Fruit fly (Drosophila melanogaster) whole organism, embryonic: ENCODE data around the gene mirr.

Source experiments
- Ada2b ChIP-seq: fragments of 200-800 bp; sonication (Bioruptor generic); IDR thresholded peaks from 2 replicates; pipeline ENCODE4 v1.3.6; 2022; ENCODE audit warnings: missing biosample characterization, missing genetic modification characterization
- B-H2 ChIP-seq: fragments of 200-800 bp; sonication (Bioruptor generic); optimal IDR thresholded peaks from 2 replicates; lab custom pipeline; 2018; ENCODE audit warnings: missing biosample characterization, mild to moderate bottlenecking, missing genetic modification characterization
- CG10431 ChIP-seq: fragments of 200-800 bp; sonication (Bioruptor generic); optimal IDR thresholded peaks from 3 replicates; lab custom pipeline; 2018; ENCODE audit warnings: missing biosample characterization, mild to moderate bottlenecking, missing genetic modification characterization
- CG15011 ChIP-seq: fragments of 200-800 bp; sonication (Bioruptor generic); optimal IDR thresholded peaks from 3 replicates; lab custom pipeline; 2018; ENCODE audit warnings: missing biosample characterization, mild to moderate bottlenecking, missing genetic modification characterization
- CG15073 ChIP-seq: fragments of 200-800 bp; sonication (Bioruptor generic); optimal IDR thresholded peaks from 2 replicates; lab custom pipeline; 2016; ENCODE audit warnings: missing biosample characterization, missing genetic modification characterization
- CG1647 ChIP-seq: fragments of 200-800 bp; sonication (Bioruptor generic); optimal IDR thresholded peaks from 3 replicates; lab custom pipeline; 2016; ENCODE audit warnings: missing biosample characterization, missing genetic modification characterization
- CG16863 ChIP-seq: fragments of 200-800 bp; sonication (Bioruptor generic); optimal IDR thresholded peaks from 3 replicates; lab custom pipeline; 2016; ENCODE audit warnings: missing biosample characterization, missing genetic modification characterization
- CG17328 ChIP-seq: fragments of 200-800 bp; sonication (Bioruptor generic); IDR thresholded peaks from 2 replicates; pipeline ENCODE4 v1.3.6; 2022; ENCODE audit warnings: missing biosample characterization, missing genetic modification characterization
- CG1792 ChIP-seq: fragments of 200-800 bp; sonication (Bioruptor generic); optimal IDR thresholded peaks from 2 replicates; lab custom pipeline; 2016; ENCODE audit warnings: missing biosample characterization, missing genetic modification characterization
- CG18476 ChIP-seq: fragments of 200-800 bp; sonication (Bioruptor generic); optimal IDR thresholded peaks from 2 replicates; lab custom pipeline; 2016; ENCODE audit warnings: missing biosample characterization, mild to moderate bottlenecking, missing genetic modification characterization
- CG3065 ChIP-seq: fragments of 200-800 bp; sonication (Bioruptor generic); optimal IDR thresholded peaks from 2 replicates; lab custom pipeline; 2016; ENCODE audit warnings: missing biosample characterization, missing genetic modification characterization
- CG31441 ChIP-seq: fragments of 200-800 bp; sonication (Bioruptor generic); IDR thresholded peaks from 2 replicates; pipeline ENCODE4 v1.3.6; 2022; ENCODE audit warnings: missing biosample characterization, missing genetic modification characterization
- CG32767 ChIP-seq: fragments of 200-800 bp; sonication (Bioruptor generic); IDR thresholded peaks from 2 replicates; pipeline ENCODE4 v1.3.6; 2022; ENCODE audit warnings: missing biosample characterization, missing genetic modification characterization
- CG33213 ChIP-seq: fragments of 200-800 bp; sonication (Bioruptor generic); optimal IDR thresholded peaks from 3 replicates; lab custom pipeline; 2016; ENCODE audit warnings: missing biosample characterization, missing genetic modification characterization
- CG34224 ChIP-seq: fragments of 200-800 bp; sonication (Bioruptor generic); IDR thresholded peaks from 3 replicates; pipeline ENCODE4 v1.3.6; 2022; ENCODE audit warnings: missing biosample characterization, missing genetic modification characterization; ENCODE audit not compliant: partially characterized antibody
- CG34422 ChIP-seq: fragments of 200-800 bp; sonication (Bioruptor generic); IDR thresholded peaks from 3 replicates; pipeline ENCODE4 v1.3.6; 2022; ENCODE audit warnings: missing biosample characterization, missing genetic modification characterization
- CG5953 ChIP-seq: fragments of 200-800 bp; sonication (Bioruptor generic); IDR thresholded peaks from 2 replicates; pipeline ENCODE4 v1.3.6; 2022; ENCODE audit warnings: missing biosample characterization, missing genetic modification characterization
- CG6654 ChIP-seq: fragments of 200-800 bp; sonication (Bioruptor generic); optimal IDR thresholded peaks from 2 replicates; lab custom pipeline; 2017; ENCODE audit warnings: missing biosample characterization, mild to moderate bottlenecking, missing genetic modification characterization
- CG9727 ChIP-seq: fragments of 200-800 bp; sonication (Bioruptor generic); optimal IDR thresholded peaks from 3 replicates; lab custom pipeline; 2017; ENCODE audit warnings: missing biosample characterization, mild to moderate bottlenecking, missing genetic modification characterization
- CG9817 ChIP-seq: fragments of 200-800 bp; sonication (Bioruptor generic); optimal IDR thresholded peaks from 2 replicates; lab custom pipeline; 2018; ENCODE audit warnings: missing biosample characterization, mild to moderate bottlenecking, missing genetic modification characterization, moderate library complexity
- CTCF ChIP-seq: fragments of 200-800 bp; sonication (Bioruptor generic); optimal IDR thresholded peaks from 2 replicates; lab custom pipeline; 2017; ENCODE audit warnings: missing biosample characterization, mild to moderate bottlenecking, missing genetic modification characterization, moderate library complexity
- Dek ChIP-seq: fragments of 200-800 bp; sonication (Bioruptor generic); optimal IDR thresholded peaks from 3 replicates; lab custom pipeline; 2019; ENCODE audit warnings: missing biosample characterization, mild to moderate bottlenecking, missing genetic modification characterization, moderate library complexity
- E2f2 ChIP-seq: fragments of 200-800 bp; sonication (Bioruptor generic); IDR thresholded peaks from 2 replicates; pipeline ENCODE4 v1.3.6; 2022; ENCODE audit warnings: missing biosample characterization, missing genetic modification characterization
- Hr3 ChIP-seq: fragments of 200-800 bp; sonication (Bioruptor generic); optimal IDR thresholded peaks from 3 replicates; lab custom pipeline; 2016; ENCODE audit warnings: missing biosample characterization, missing genetic modification characterization
- Myb ChIP-seq: fragments of 200-800 bp; sonication (Bioruptor generic); optimal IDR thresholded peaks from 2 replicates; lab custom pipeline; 2016; ENCODE audit warnings: missing biosample characterization, missing genetic modification characterization
- NC2α ChIP-seq: fragments of 200-800 bp; sonication (Bioruptor generic); optimal IDR thresholded peaks from 2 replicates; lab custom pipeline; 2016; ENCODE audit warnings: missing biosample characterization, missing genetic modification characterization
- NFAT ChIP-seq: fragments of 200-800 bp; sonication (Bioruptor generic); IDR thresholded peaks from 2 replicates; pipeline ENCODE4 v1.3.6; 2022; ENCODE audit warnings: missing biosample characterization, missing genetic modification characterization
- NK7.1 ChIP-seq: fragments of 200-800 bp; sonication (Bioruptor generic); optimal IDR thresholded peaks from 3 replicates; lab custom pipeline; 2016; ENCODE audit warnings: missing biosample characterization, missing genetic modification characterization
- Neu2 ChIP-seq: fragments of 200-800 bp; sonication (Bioruptor generic); optimal IDR thresholded peaks from 3 replicates; lab custom pipeline; 2016; ENCODE audit warnings: missing biosample characterization, missing genetic modification characterization, borderline replicate concordance
- Optix ChIP-seq: fragments of 200-800 bp; sonication (Bioruptor generic); IDR thresholded peaks from 3 replicates; pipeline ENCODE4 v1.3.6; 2022; ENCODE audit warnings: missing biosample characterization, missing genetic modification characterization
- Pdp1 ChIP-seq, 2 experiments: fragments of 200-800 bp; sonication (Bioruptor generic); optimal IDR thresholded peaks; 3 replicates each; lab custom pipeline; 2016; ENCODE audit warnings: missing biosample characterization in 2 of 2, missing genetic modification characterization in 2 of 2, mild to moderate bottlenecking in 1 of 2, moderate library complexity in 1 of 2
- Ravus ChIP-seq: fragments of 200-800 bp; sonication (Bioruptor generic); IDR thresholded peaks from 2 replicates; pipeline ENCODE4 v1.3.6; 2022; ENCODE audit warnings: missing biosample characterization, missing genetic modification characterization
- dimm ChIP-seq: fragments of 200-800 bp; sonication (Bioruptor generic); IDR thresholded peaks from 2 replicates; pipeline ENCODE4 v1.3.6; 2022; ENCODE audit warnings: missing biosample characterization, missing genetic modification characterization
- emc ChIP-seq: fragments of 200-800 bp; sonication (Bioruptor generic); optimal IDR thresholded peaks from 2 replicates; lab custom pipeline; 2016; ENCODE audit warnings: missing biosample characterization, missing genetic modification characterization
- h ChIP-seq: fragments of >200 bp; optimal IDR thresholded peaks from 2 replicates; lab custom pipeline; 2017
- hbn ChIP-seq: fragments of 200-800 bp; sonication (Bioruptor generic); IDR thresholded peaks from 2 replicates; pipeline ENCODE4 v1.3.6; 2022; ENCODE audit warnings: missing biosample characterization, missing genetic modification characterization; ENCODE audit not compliant: partially characterized antibody
- hth ChIP-seq: fragments of >200 bp; optimal IDR thresholded peaks from 2 replicates; lab custom pipeline; 2017; ENCODE audit warnings: inconsistent platforms
- inv ChIP-seq: fragments of 200-800 bp; sonication (Bioruptor generic); IDR thresholded peaks from 2 replicates; pipeline ENCODE4 v1.3.6; 2022; ENCODE audit warnings: missing biosample characterization, missing genetic modification characterization; ENCODE audit not compliant: partially characterized antibody
- jumu ChIP-seq: fragments of 200-800 bp; sonication (Bioruptor generic); optimal IDR thresholded peaks from 3 replicates; lab custom pipeline; 2016; ENCODE audit warnings: missing biosample characterization, missing genetic modification characterization
- lab ChIP-seq: fragments of 200-800 bp; sonication (Bioruptor generic); optimal IDR thresholded peaks from 3 replicates; lab custom pipeline; 2017; ENCODE audit warnings: missing biosample characterization, missing genetic modification characterization, mild to moderate bottlenecking, moderate library complexity, missing genetic modification reagents
- maf-S ChIP-seq: fragments of 200-800 bp; sonication (Bioruptor generic); optimal IDR thresholded peaks from 2 replicates; lab custom pipeline; 2016; ENCODE audit warnings: missing biosample characterization, missing genetic modification characterization
- mld ChIP-seq: fragments of 200-800 bp; sonication (Bioruptor generic); IDR thresholded peaks from 3 replicates; pipeline ENCODE4 v1.3.6; 2022; ENCODE audit warnings: missing biosample characterization, missing genetic modification characterization; ENCODE audit not compliant: partially characterized antibody
- onecut ChIP-seq: fragments of 200-800 bp; sonication (Bioruptor generic); IDR thresholded peaks from 2 replicates; pipeline ENCODE4 v1.3.6; 2022; ENCODE audit warnings: missing biosample characterization, missing genetic modification characterization
- pb ChIP-seq: fragments of 200-800 bp; sonication (Bioruptor generic); optimal IDR thresholded peaks from 3 replicates; lab custom pipeline; 2016; ENCODE audit warnings: missing biosample characterization, missing genetic modification characterization
- pfk ChIP-seq: fragments of 200-800 bp; sonication (Bioruptor generic); optimal IDR thresholded peaks from 2 replicates; lab custom pipeline; 2018; ENCODE audit warnings: missing biosample characterization, mild to moderate bottlenecking, missing genetic modification characterization, moderate library complexity
- phol ChIP-seq: fragments of 200-800 bp; sonication (Bioruptor generic); optimal IDR thresholded peaks from 3 replicates; lab custom pipeline; 2018; ENCODE audit warnings: missing biosample characterization, mild to moderate bottlenecking, missing genetic modification characterization, moderate library complexity
- shn ChIP-seq: fragments of 200-800 bp; sonication (Bioruptor generic); optimal IDR thresholded peaks from 3 replicates; lab custom pipeline; 2016; ENCODE audit warnings: missing biosample characterization, missing genetic modification characterization
- stwl ChIP-seq: fragments of 200-800 bp; sonication (Bioruptor generic); optimal IDR thresholded peaks from 3 replicates; lab custom pipeline; 2018; ENCODE audit warnings: missing biosample characterization, mild to moderate bottlenecking, missing genetic modification characterization, moderate library complexity
- tap ChIP-seq: fragments of 200-800 bp; optimal IDR thresholded peaks from 3 replicates; lab custom pipeline; 2019; ENCODE audit warnings: missing biosample characterization, mild to moderate bottlenecking, missing genetic modification characterization, moderate library complexity
- trh ChIP-seq: fragments of 200-800 bp; sonication (Bioruptor generic); optimal IDR thresholded peaks from 2 replicates; lab custom pipeline; 2016; ENCODE audit warnings: missing biosample characterization, missing genetic modification characterization

mirr gene

dm6 chr3L:12749567-12750535, 56.4 kb downstream of the mirr start, which contains the start of the genes Klc and CG10984 (continued):
- TF ChIP-seq CG15011 (no peak), h (no peak), emc (GFP tag; lab: Kevin White, UChicago) (no peak), Neu2 (GFP tag; lab: Kevin White, UChicago) (no peak), CG18476 (peak; percentile 47), pb (GFP tag; lab: Kevin White, UChicago) (peak; percentile 73), maf-S (peak; percentile 28), Ravus (GFP tag; lab: Robert Waterston, UW) (peak; percentile 8; the same call in 1 of the 2 replicates), CG1792 (peak; percentile 46), onecut (no peak), shn (peak; percentile 65), CG17328 (peak; percentile 60), Dek (tag; lab: Kevin White, UChicago) (no peak), CG16863 (GFP tag; lab: Kevin White, UChicago) (peak; percentile 48), CTCF (GFP tag; lab: Kevin White, UChicago) (no peak), NK7.1 (peak; percentile 45), lab (GFP tag; lab: Kevin White, UChicago) (no peak), CG5953 (GFP tag; lab: Robert Waterston, UW) (no peak), CG32767 (GFP tag; lab: Robert Waterston, UW) (no peak), stwl (tag; lab: Kevin White, UChicago) (peak; percentile 45), hth (lab: Kevin White, UChicago) (no peak), CG33213 (GFP tag; lab: Kevin White, UChicago) (peak; percentile 55), CG9817 (tag; lab: Kevin White, UChicago) (no peak), mld (GFP tag; lab: Robert Waterston, UW) (no peak), CG6654 (peak; percentile 39), CG1647 (peak; percentile 45), CG10431 (GFP tag; lab: Kevin White, UChicago) (no peak), CG31441 (no peak; the same call in 1 of the 2 replicates), CG15073 (GFP tag; lab: Kevin White, UChicago) (no peak), jumu (GFP tag; lab: Kevin White, UChicago) (peak; percentile 63), CG34224 (0 out of 3 replicates have a peak, but pooled peaks have one; percentile 16), Optix (GFP tag; lab: Robert Waterston, UW) (no peak), CG9727 (GFP tag; lab: Kevin White, UChicago) (no peak), trh (GFP tag; lab: Kevin White, UChicago) (no peak), Hr3 (GFP tag; lab: Kevin White, UChicago) (peak; percentile 43), NC2α (GFP tag; lab: Kevin White, UChicago) (no peak), NFAT (no peak), phol (tag; lab: Kevin White, UChicago) (peak; percentile 48), E2f2 (GFP tag; lab: Robert Waterston, UW) (peak; percentile 48; the same call in 1 of the 2 replicates), Ada2b (GFP tag; lab: Robert Waterston, UW) (peak; percentile 73), hbn (GFP tag; lab: Robert Waterston, UW) (no peak), CG34422 (GFP tag; lab: Robert Waterston, UW) (peak; percentile 87; the same call in 2 of the 3 replicates), B-H2 (no peak), tap (tag; lab: Kevin White, UChicago) (no peak), Myb (peak; percentile 19), pfk (peak; percentile 90), inv (GFP tag; lab: Robert Waterston, UW) (no peak), Pdp1 (GFP tag; optimal IDR thresholded peaks at IDR 0.05; lab: Kevin White, UChicago) (peak; percentile 51 to 77), dimm (GFP tag; lab: Robert Waterston, UW) (no peak), CG3065 (GFP tag; lab: Kevin White, UChicago) (no peak)
